Worm (Caenorhabditis elegans): Measurements from ENCODE around the gene C46A5.1.

The C46A5.1 gene

DNA sequence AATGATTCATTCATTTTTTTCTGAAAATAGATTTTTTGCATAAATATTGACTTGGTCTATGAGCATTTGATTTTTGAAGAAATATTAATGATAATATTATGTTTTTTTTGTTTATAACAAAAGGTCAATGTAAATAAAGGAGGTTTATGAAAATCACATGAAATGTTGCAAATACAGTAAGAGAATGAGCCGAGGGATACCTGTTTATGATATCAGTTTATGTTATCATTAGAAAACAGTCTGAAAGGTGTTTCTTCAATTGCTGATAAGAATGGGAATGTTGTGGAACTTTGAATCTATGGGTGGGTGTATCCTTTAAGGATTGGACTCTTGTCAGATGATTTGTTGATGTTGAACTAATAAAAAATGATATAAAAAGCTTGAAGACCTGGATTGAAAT, 29.6 kb upstream of the C46A5.1 start:
- TF ChIP-seq aly-2 (tag; optimal IDR thresholded peaks at IDR 0.05) (no peak), daf-16 (GFP tag; optimal IDR thresholded peaks at IDR 0.05) (no peak), daf-16 (tag; optimal IDR thresholded peaks at IDR 0.05) (peak; percentile 93)

DNA sequence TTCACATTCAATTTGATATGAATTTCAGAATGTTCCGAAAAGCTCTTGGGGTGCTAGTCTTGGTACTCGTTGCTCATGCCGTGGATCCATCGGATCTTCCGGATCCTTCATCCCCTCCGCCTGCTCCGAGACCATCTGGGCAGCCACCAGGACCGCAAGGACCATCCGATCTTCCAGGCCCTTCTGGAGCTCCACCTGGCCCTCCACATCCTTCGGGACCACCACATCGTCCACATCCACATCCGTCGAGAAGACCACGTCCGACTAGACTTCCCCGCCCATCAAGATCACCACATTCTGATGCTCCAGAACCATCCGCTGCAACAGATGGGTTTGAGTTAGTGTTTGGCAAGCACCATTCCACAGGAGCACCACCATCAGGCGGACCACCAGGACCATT, 29.1 kb upstream of the C46A5.1 start, which contains the start of gene clx-1:
Gene clx-1 (plus strand): TSS at position 30 of the 400 bp plus-strand sequence.
- TF ChIP-seq jun-1 (tag; optimal IDR thresholded peaks at IDR 0.05): no peak
- TF ChIP-seq set-16 (GFP tag; IDR thresholded peaks at IDR 0.05): peak; percentile 91

DNA sequence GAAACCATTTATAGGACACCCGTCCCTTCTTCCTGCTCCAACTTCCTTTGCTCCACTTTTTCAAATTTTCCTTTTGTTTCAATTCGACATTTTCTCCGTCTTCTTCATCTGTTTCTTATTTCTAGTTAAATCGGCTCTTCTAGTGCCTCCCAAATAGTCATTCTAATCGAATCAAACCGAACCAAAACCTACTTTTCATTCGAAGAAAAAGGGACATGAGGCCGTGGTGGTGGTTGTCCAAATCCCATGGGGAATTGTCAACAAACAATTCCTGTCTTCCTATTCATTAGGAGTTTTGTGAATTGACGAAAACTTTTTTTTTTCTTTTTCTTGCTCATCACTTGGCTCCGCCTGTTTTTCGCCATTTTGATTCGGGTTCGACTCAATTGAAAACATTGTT, 27.1 kb upstream of the C46A5.1 start:
- no peak for TF ChIP-seq hlh-11 (tag; optimal IDR thresholded peaks at IDR 0.05)
- no peak for TF ChIP-seq nhr-42 (GFP tag; IDR thresholded peaks at IDR 0.05)
- no peak for TF ChIP-seq ZK546.5 (tag; optimal IDR thresholded peaks at IDR 0.05)
- TF ChIP-seq lsy-2 (tag; optimal IDR thresholded peaks at IDR 0.05): no peak
- no peak for TF ChIP-seq F44E2.7 (GFP tag; IDR thresholded peaks at IDR 0.05)
- TF ChIP-seq lin-1 (GFP tag; IDR thresholded peaks at IDR 0.05): no peak
- TF ChIP-seq attf-4 (tag; optimal IDR thresholded peaks at IDR 0.05): no peak

DNA sequence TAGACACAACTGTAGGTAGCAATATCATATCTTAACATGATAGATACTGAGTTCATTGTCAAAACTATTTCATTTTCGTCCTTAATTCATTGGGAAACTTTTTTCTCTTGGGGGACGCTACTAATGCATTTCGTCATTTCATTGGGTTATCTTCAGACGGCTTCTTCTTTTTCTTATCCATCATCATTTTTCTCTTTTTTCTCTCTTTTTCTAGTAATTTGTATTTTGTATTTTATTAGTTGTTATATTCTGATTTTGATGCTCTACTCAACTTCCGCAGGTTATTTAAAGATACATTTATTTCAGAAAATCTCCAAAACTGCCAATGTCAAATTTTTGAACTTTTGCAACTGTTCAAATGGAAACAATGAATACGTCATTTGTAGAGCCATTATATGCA, 20.2 kb upstream of the C46A5.1 start, which contains the start of gene npr-35:
Gene npr-35 (plus strand): TSS at position 301 of the 400 bp plus-strand sequence.
- TF ChIP-seq unc-62 (GFP tag; optimal IDR thresholded peaks at IDR 0.05 in 1 of 2): peak in 1 of 2 experiments; percentile 80
- TF ChIP-seq unc-62 (tag; optimal IDR thresholded peaks at IDR 0.05): no peak
- TF ChIP-seq duxl-1 (tag; optimal IDR thresholded peaks at IDR 0.05; ENCODE audit: poor library complexity): no peak

DNA sequence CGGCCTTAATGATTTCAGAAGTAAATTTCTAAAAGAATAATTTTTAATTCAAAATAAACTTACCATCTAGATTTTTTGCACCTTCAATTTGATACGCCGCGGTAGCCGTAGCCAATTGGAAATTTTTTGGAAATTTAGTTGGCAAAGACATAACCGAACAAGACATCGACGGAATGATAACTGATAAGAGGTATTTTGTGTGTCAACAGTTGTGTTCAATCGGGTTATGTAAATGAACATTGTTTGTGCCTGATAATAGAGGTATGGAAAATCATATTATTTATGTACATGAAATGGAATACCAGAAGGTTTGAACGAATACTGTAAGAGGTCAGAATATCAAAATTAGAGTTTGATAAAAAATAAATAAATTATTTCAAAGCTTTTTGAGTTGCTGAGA, 15.9 kb upstream of the C46A5.1 start, which contains the start of gene klo-1:
Gene klo-1 (minus strand): TSS at position 388 of the 400 bp plus-strand sequence.
- no peak for TF ChIP-seq nhr-6 (tag; optimal IDR thresholded peaks at IDR 0.05)
- TF ChIP-seq unc-62 (GFP tag; optimal IDR thresholded peaks at IDR 0.05 in 1 of 2): peak in 1 of 2 experiments; percentile 26
- TF ChIP-seq unc-62 (tag; optimal IDR thresholded peaks at IDR 0.05): no peak
- TF ChIP-seq nhr-28 (tag; optimal IDR thresholded peaks at IDR 0.05): peak; percentile 80
- TF ChIP-seq lin-39 (tag; optimal IDR thresholded peaks at IDR 0.05): no peak
- peak; percentile 7; the same call in 1 of the 2 replicates for TF ChIP-seq dmd-6 (GFP tag; IDR thresholded peaks at IDR 0.05)
- no peak for TF ChIP-seq daf-16 (GFP tag; optimal IDR thresholded peaks at IDR 0.05)
- TF ChIP-seq daf-16 (tag; optimal IDR thresholded peaks at IDR 0.05): peak; percentile 93
- peak; percentile 96 for TF ChIP-seq pqm-1 (tag; optimal IDR thresholded peaks at IDR 0.05)

DNA sequence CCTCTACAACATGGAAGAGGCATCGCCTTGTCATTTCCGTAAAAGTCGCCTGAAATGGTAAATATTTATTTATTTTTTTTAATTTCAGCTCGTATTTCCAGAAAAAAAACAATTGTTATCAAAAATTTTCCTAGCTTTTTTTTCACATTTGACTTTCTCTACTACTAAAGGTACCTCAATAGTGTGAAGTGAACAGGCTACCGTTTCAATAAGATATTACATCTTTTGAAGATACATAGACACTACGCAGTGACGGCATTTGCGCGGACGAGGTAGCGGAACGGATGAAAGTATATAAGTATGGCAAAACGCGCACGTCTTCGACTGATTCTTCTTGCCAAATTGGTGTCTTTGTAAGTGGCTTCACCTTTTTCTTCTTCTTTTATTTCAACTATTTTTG, 10.6 kb upstream of the C46A5.1 start, which contains the start of gene col-14:
Gene col-14 (plus strand): TSS at position 301 of the 400 bp plus-strand sequence.
- TF ChIP-seq aly-2 (tag; optimal IDR thresholded peaks at IDR 0.05): no peak
- no peak for TF ChIP-seq gei-8 (GFP tag; optimal IDR thresholded peaks at IDR 0.05)
- TF ChIP-seq T26A8.4 (GFP tag; IDR thresholded peaks at IDR 0.05): no peak
- no peak for TF ChIP-seq nhr-10 (tag; optimal IDR thresholded peaks at IDR 0.05)
- TF ChIP-seq lsy-2 (tag; optimal IDR thresholded peaks at IDR 0.05): no peak
- TF ChIP-seq F44E2.7 (GFP tag; IDR thresholded peaks at IDR 0.05): no peak
- no peak for TF ChIP-seq daf-19 (GFP tag; conservative IDR thresholded peaks at IDR 0.05)
- TF ChIP-seq daf-12 (tag; optimal IDR thresholded peaks at IDR 0.05): no peak
- TF ChIP-seq sdz-12 (GFP tag; optimal IDR thresholded peaks at IDR 0.05): no peak
- TF ChIP-seq hlh-11 (tag; optimal IDR thresholded peaks at IDR 0.05): no peak

ce11 chrIV:7754114-7754513, 9.6 kb upstream of the C46A5.1 start:
- TF ChIP-seq madf-5 (GFP tag; IDR thresholded peaks at IDR 0.05): 0 out of 4 replicates have a peak, but pooled peaks of 1 of the 2 experiments have one; percentile 45
- peak; percentile 21 for TF ChIP-seq aha-1 (tag)
- TF ChIP-seq nhr-41 (GFP tag; IDR thresholded peaks at IDR 0.05): no peak
- peak; percentile 94 for TF ChIP-seq set-16 (GFP tag; IDR thresholded peaks at IDR 0.05)
- TF ChIP-seq spr-3 (GFP tag; optimal IDR thresholded peaks at IDR 0.05): peak; percentile 28
- TF ChIP-seq egl-43 (GFP tag; IDR thresholded peaks at IDR 0.05): peak; percentile 76
- TF ChIP-seq hlh-30 (tag; optimal IDR thresholded peaks at IDR 0.05; ENCODE audit: insufficient read depth): no peak
- TF ChIP-seq T26A8.4 (GFP tag; IDR thresholded peaks at IDR 0.05): 0 out of 2 replicates have a peak, but pooled peaks have one; percentile 47
